Worm (Caenorhabditis elegans) whole organism, early embryonic: Measurements from ENCODE around the gene hsb-1.

Source experiments
- B0310.2 ChIP-seq: sonication (generic microtip); optimal IDR thresholded peaks from 2 replicates; lab custom pipeline; 2016; ENCODE audit warnings: mild to moderate bottlenecking, missing genetic modification characterization, missing compliant biosample characterization
- aly-1 ChIP-seq: sonication (generic microtip); optimal IDR thresholded peaks from 2 replicates; lab custom pipeline; 2016; ENCODE audit warnings: missing genetic modification characterization, missing compliant biosample characterization
- ama-1 ChIP-seq: fragments of 150-350 bp; optimal IDR thresholded peaks from 2 replicates; lab custom pipeline; 2014
- ceh-13 ChIP-seq: fragments of 200-800 bp; sonication (Bioruptor generic); optimal IDR thresholded peaks from 2 replicates; lab custom pipeline; 2018; ENCODE audit warnings: mild to moderate bottlenecking, missing genetic modification characterization, missing compliant biosample characterization
- ceh-36 ChIP-seq: sonication (generic microtip); optimal IDR thresholded peaks from 2 replicates; lab custom pipeline; 2016; ENCODE audit warnings: missing genetic modification characterization, inconsistent platforms, missing compliant biosample characterization
- ets-7 ChIP-seq: sonication (generic microtip); optimal IDR thresholded peaks from 2 replicates; lab custom pipeline; 2016; ENCODE audit warnings: missing genotype, missing genetic modification characterization, missing compliant biosample characterization
- flt-1 ChIP-seq: fragments of 200-800 bp; sonication (Bioruptor generic); IDR thresholded peaks from 2 replicates; pipeline ENCODE4 v1.3.6; 2022; ENCODE audit warnings: missing genetic modification characterization, missing compliant biosample characterization
- hmbx-1 ChIP-seq: sonication (generic microtip); optimal IDR thresholded peaks from 2 replicates; lab custom pipeline; 2016; ENCODE audit warnings: mild to moderate bottlenecking, missing genetic modification characterization, missing compliant biosample characterization
- hmg-4 ChIP-seq: fragments of 200-800 bp; sonication (Bioruptor generic); optimal IDR thresholded peaks from 2 replicates; lab custom pipeline; 2018; ENCODE audit warnings: mild to moderate bottlenecking, missing genetic modification characterization, missing compliant biosample characterization
- pes-1 ChIP-seq: fragments of 200-800 bp; sonication (Bioruptor generic); IDR thresholded peaks from 2 replicates; pipeline ENCODE4 v1.3.6; 2022; ENCODE audit warnings: missing genetic modification reagents, missing genetic modification characterization, missing compliant biosample characterization
- scrt-1 ChIP-seq: fragments of 200-800 bp; sonication (Bioruptor generic); IDR thresholded peaks from 2 replicates; pipeline ENCODE4 v1.3.6; 2022; ENCODE audit warnings: missing genetic modification characterization, missing compliant biosample characterization
- sea-1 ChIP-seq: fragments of 200-800 bp; sonication (Bioruptor generic); conservative IDR thresholded peaks from 2 replicates; pipeline ENCODE4 v1.3.6; 2022; ENCODE audit warnings: missing genetic modification characterization, missing compliant biosample characterization
- tra-4 ChIP-seq: sonication (generic microtip); optimal IDR thresholded peaks from 2 replicates; lab custom pipeline; 2017; ENCODE audit warnings: missing genetic modification characterization, missing compliant biosample characterization

DNA sequence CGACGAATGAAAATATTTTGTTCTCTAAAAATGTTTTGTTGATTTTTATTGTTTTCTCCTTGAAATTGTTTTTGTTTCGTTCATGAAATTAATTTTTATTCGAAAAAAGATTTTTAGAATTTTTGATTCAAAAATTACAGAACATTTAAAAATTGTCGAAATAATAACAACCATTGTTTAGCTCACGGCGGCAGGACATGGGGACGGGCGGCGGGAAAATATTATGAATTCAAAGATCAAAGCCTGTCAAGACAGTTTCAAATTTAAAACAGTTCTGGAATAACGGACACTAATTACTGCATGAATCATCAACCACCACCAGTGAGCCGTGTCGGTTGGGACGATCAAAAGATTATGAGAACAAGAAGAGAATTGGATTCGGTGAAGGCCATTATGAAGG lies 6.5 kb downstream of the hsb-1 start, which contains the start of gene snb-7:
- TF ChIP-seq ceh-13 (GFP tag; lab: Kevin White, UChicago) (no peak), aly-1 (tag; lab: Kevin White, UChicago) (no peak), ceh-36 (tag; lab: Kevin White, UChicago) (no peak), ama-1 (no peak), tra-4 (no peak), B0310.2 (tag; lab: Kevin White, UChicago) (no peak), hmg-4 (no peak), scrt-1 (GFP tag; lab: Robert Waterston, UW) (no peak), sea-1 (no peak), flt-1 (no peak), pes-1 (GFP tag; lab: Robert Waterston, UW) (no peak), hmbx-1 (tag; lab: Kevin White, UChicago) (no peak), ets-7 (tag; lab: Kevin White, UChicago) (no peak)
